Fruit fly (Drosophila melanogaster) whole organism, wandering third instar larva: ENCODE data around the gene Gad1.

ENCODE experiments used
- Abd-B ChIP-seq: fragments of >200 bp; optimal IDR thresholded peaks from 2 replicates; lab custom pipeline; 2017; ENCODE audit warnings: missing biosample characterization, missing genetic modification characterization
- CG32264 ChIP-seq: fragments of 200-800 bp; sonication (Bioruptor generic); optimal IDR thresholded peaks from 2 replicates; lab custom pipeline; 2016; ENCODE audit warnings: missing biosample characterization, missing genetic modification characterization
- CG9705 ChIP-seq: fragments of 200-800 bp; sonication (Bioruptor generic); optimal IDR thresholded peaks from 2 replicates; lab custom pipeline; 2018; ENCODE audit warnings: missing biosample characterization, mild to moderate bottlenecking, missing genetic modification characterization
- CrebA ChIP-seq: fragments of 200-800 bp; sonication (Bioruptor generic); optimal IDR thresholded peaks from 2 replicates; lab custom pipeline; 2016; ENCODE audit warnings: missing biosample characterization, mild to moderate bottlenecking, missing genetic modification characterization, borderline replicate concordance
- Dfd ChIP-seq: fragments of >200 bp; optimal IDR thresholded peaks from 2 replicates; lab custom pipeline; 2017; ENCODE audit warnings: missing biosample characterization, missing genetic modification characterization
- Dif ChIP-seq: fragments of 200-275, 200-300 bp; sonication (Bioruptor generic); optimal IDR thresholded peaks from 2 replicates; lab custom pipeline; 2018; ENCODE audit warnings: missing biosample characterization, missing genetic modification characterization; ENCODE audit not compliant: partially characterized antibody
- GATAd ChIP-seq: sonication (Bioruptor generic); optimal IDR thresholded peaks from 2 replicates; lab custom pipeline; 2016; ENCODE audit warnings: missing biosample characterization, missing genetic modification characterization
- HLH106 ChIP-seq: fragments of 200-800 bp; optimal IDR thresholded peaks from 3 replicates; lab custom pipeline; 2019; ENCODE audit warnings: missing biosample characterization, mild to moderate bottlenecking, missing genetic modification characterization, moderate library complexity
- Hnf4 ChIP-seq: fragments of 200-800 bp; sonication (Bioruptor generic); optimal IDR thresholded peaks from 2 replicates; lab custom pipeline; 2016; ENCODE audit warnings: missing biosample characterization, mild to moderate bottlenecking, missing genetic modification characterization
- Hr83 ChIP-seq: fragments of 200-300 bp; sonication (Bioruptor generic); optimal IDR thresholded peaks from 2 replicates; lab custom pipeline; 2016; ENCODE audit warnings: missing biosample characterization, mild to moderate bottlenecking, missing genetic modification characterization, moderate library complexity; ENCODE audit not compliant: poor library complexity, severe bottlenecking
- Jra ChIP-seq: sonication (Bioruptor generic); optimal IDR thresholded peaks from 2 replicates; lab custom pipeline; 2016; ENCODE audit warnings: missing biosample characterization, missing genetic modification characterization
- Myc ChIP-seq: fragments of >200 bp; optimal IDR thresholded peaks from 2 replicates; lab custom pipeline; 2017
- N ChIP-seq: fragments of >200 bp; optimal IDR thresholded peaks from 2 replicates; lab custom pipeline; 2018; ENCODE audit warnings: missing biosample characterization, missing external identifiers, missing genetic modification characterization
- OdsH ChIP-seq: fragments of 200-800 bp; sonication (Bioruptor generic); optimal IDR thresholded peaks from 2 replicates; lab custom pipeline; 2016; ENCODE audit warnings: missing biosample characterization, mild to moderate bottlenecking, missing genetic modification characterization
- Rel ChIP-seq, 2 experiments: fragments of 200-800 bp; sonication (Bioruptor generic) in 1 of 2; optimal IDR thresholded peaks; 2 replicates in 1 of 2; 3 replicates in 1 of 2; lab custom pipeline; 2016 to 2019; ENCODE audit warnings: mild to moderate bottlenecking in 2 of 2, missing biosample characterization in 2 of 2, missing genetic modification characterization in 2 of 2, moderate library complexity in 1 of 2
- Sp1 ChIP-seq: fragments of 200-800 bp; sonication (Bioruptor generic); optimal IDR thresholded peaks from 3 replicates; lab custom pipeline; 2019; ENCODE audit warnings: missing biosample characterization, mild to moderate bottlenecking, missing genetic modification characterization, moderate library complexity
- Vsx2 ChIP-seq: fragments of 200-300, 225-300 bp; sonication (Bioruptor generic); optimal IDR thresholded peaks from 2 replicates; lab custom pipeline; 2018; ENCODE audit warnings: missing biosample characterization, missing genetic modification characterization; ENCODE audit not compliant: partially characterized antibody
- br ChIP-seq: fragments of 200-800 bp; sonication (Bioruptor generic); optimal IDR thresholded peaks from 2 replicates; lab custom pipeline; 2016; ENCODE audit warnings: missing biosample characterization, missing genetic modification characterization
- brk ChIP-seq: fragments of 200-800 bp; sonication (Bioruptor generic); optimal IDR thresholded peaks from 2 replicates; lab custom pipeline; 2016; ENCODE audit warnings: missing biosample characterization, mild to moderate bottlenecking, missing genetic modification characterization
- dl ChIP-seq, 2 experiments: fragments of 175-275, 200-275 bp in 1 of 2; fragments of 200-275 bp in 1 of 2; sonication (Bioruptor generic); optimal IDR thresholded peaks; lab custom pipeline; 2018; ENCODE audit warnings: mild to moderate bottlenecking in 2 of 2, missing biosample characterization in 2 of 2, missing genetic modification characterization in 2 of 2, moderate library complexity in 2 of 2; ENCODE audit not compliant: partially characterized antibody in 2 of 2, insufficient read depth in 1 of 2
- dmrt93B ChIP-seq: fragments of 200-800 bp; sonication (Bioruptor generic); optimal IDR thresholded peaks from 2 replicates; lab custom pipeline; 2018; ENCODE audit warnings: missing biosample characterization, mild to moderate bottlenecking, missing genetic modification characterization
- dsf ChIP-seq: sonication (Bioruptor generic); optimal IDR thresholded peaks from 2 replicates; lab custom pipeline; 2016; ENCODE audit warnings: missing biosample characterization, missing genetic modification characterization, borderline replicate concordance
- ey ChIP-seq: fragments of 200-800 bp; sonication (Bioruptor generic); optimal IDR thresholded peaks from 2 replicates; lab custom pipeline; 2016; ENCODE audit warnings: missing biosample characterization, missing genetic modification characterization
- foxo ChIP-seq, 2 experiments: fragments of 200-800 bp; sonication (Bioruptor generic); optimal IDR thresholded peaks; 2 replicates in 1 of 2; 3 replicates in 1 of 2; lab custom pipeline; 2016 to 2017; ENCODE audit warnings: missing biosample characterization in 2 of 2, missing genetic modification characterization in 2 of 2
- fru ChIP-seq: fragments of 200-800 bp; sonication (Bioruptor generic); optimal IDR thresholded peaks from 3 replicates; lab custom pipeline; 2016; ENCODE audit warnings: missing biosample characterization, mild to moderate bottlenecking, missing genetic modification characterization
- h ChIP-seq: fragments of 200-800 bp; sonication (Bioruptor generic); optimal IDR thresholded peaks from 3 replicates; lab custom pipeline; 2016; ENCODE audit warnings: missing biosample characterization, mild to moderate bottlenecking, missing genetic modification characterization
- jim ChIP-seq: fragments of 175-275, 200-325 bp; sonication (Bioruptor generic); optimal IDR thresholded peaks from 2 replicates; lab custom pipeline; 2016; ENCODE audit warnings: missing biosample characterization, mild to moderate bottlenecking, missing genetic modification characterization
- lola ChIP-seq: fragments of >200 bp; optimal IDR thresholded peaks from 2 replicates; lab custom pipeline; 2017; ENCODE audit warnings: missing biosample characterization, missing genetic modification characterization
- psq ChIP-seq: fragments of 200-800 bp; sonication (Bioruptor generic); optimal IDR thresholded peaks from 3 replicates; lab custom pipeline; 2017; ENCODE audit warnings: missing biosample characterization, mild to moderate bottlenecking, missing genetic modification characterization, moderate library complexity
- rgr ChIP-seq: fragments of 200-800 bp; sonication (Bioruptor generic); optimal IDR thresholded peaks from 3 replicates; lab custom pipeline; 2016; ENCODE audit warnings: missing biosample characterization, mild to moderate bottlenecking, missing genetic modification characterization
- sage ChIP-seq: fragments of 200-800 bp; sonication (Bioruptor generic); optimal IDR thresholded peaks from 2 replicates; lab custom pipeline; 2016; ENCODE audit warnings: missing biosample characterization, mild to moderate bottlenecking, missing genetic modification characterization
- sv ChIP-seq: fragments of 200-800 bp; sonication (Bioruptor generic); optimal IDR thresholded peaks from 3 replicates; lab custom pipeline; 2016; ENCODE audit warnings: missing biosample characterization, missing genetic modification characterization
- tai ChIP-seq: sonication (Bioruptor generic); optimal IDR thresholded peaks from 2 replicates; lab custom pipeline; 2016; ENCODE audit warnings: missing biosample characterization, missing genetic modification characterization
- usp ChIP-seq: fragments of >200 bp; optimal IDR thresholded peaks from 2 replicates; lab custom pipeline; 2017; ENCODE audit warnings: missing biosample characterization, missing genetic modification characterization
- woc ChIP-seq: sonication (Bioruptor generic); optimal IDR thresholded peaks from 2 replicates; lab custom pipeline; 2016; ENCODE audit warnings: missing biosample characterization, mild to moderate bottlenecking, missing genetic modification characterization

Gene Gad1

dm6 chr3L:4076907-4077306 is 11.6 kb downstream of the Gad1 start:
- no peak for TF ChIP-seq tai (GFP tag; lab: Kevin White, UChicago)
- no peak for TF ChIP-seq GATAd (GFP tag; lab: Kevin White, UChicago)
- TF ChIP-seq psq (GFP tag; lab: Kevin White, UChicago), result no peak
- no peak for TF ChIP-seq Hnf4
- no peak for TF ChIP-seq Dfd
- no peak for TF ChIP-seq Dif (GFP tag; lab: Kevin White, UChicago)
- no peak for TF ChIP-seq foxo (GFP tag; optimal IDR thresholded peaks at IDR 0.05; lab: Kevin White, UChicago)
- TF ChIP-seq dmrt93B (GFP tag; lab: Kevin White, UChicago), result no peak
- TF ChIP-seq rgr (GFP tag; lab: Kevin White, UChicago), result no peak
- TF ChIP-seq ey, result no peak
- TF ChIP-seq Myc (lab: Kevin White, UChicago), result no peak
- TF ChIP-seq, all 38 proteins: peak for 0

dm6 chr3L:4073755-4074154 is 14.8 kb downstream of the Gad1 start, which contains the start of gene Faa:
Gene Faa (minus strand): TSS chr3L:4073954.
- no peak for TF ChIP-seq rgr (GFP tag; lab: Kevin White, UChicago)
- no peak for TF ChIP-seq psq (GFP tag; lab: Kevin White, UChicago)
- TF ChIP-seq OdsH (GFP tag; lab: Kevin White, UChicago), result no peak
- TF ChIP-seq Hnf4, result no peak
- TF ChIP-seq dmrt93B (GFP tag; lab: Kevin White, UChicago), result no peak
- no peak for TF ChIP-seq Sp1 (GFP tag; lab: Kevin White, UChicago)
- TF ChIP-seq foxo (GFP tag; optimal IDR thresholded peaks at IDR 0.05; lab: Kevin White, UChicago), result no peak
- TF ChIP-seq sv (GFP tag; lab: Kevin White, UChicago), result no peak
- no peak for TF ChIP-seq woc (GFP tag; lab: Kevin White, UChicago)
- TF ChIP-seq N, result no peak
- TF ChIP-seq dl (GFP tag; optimal IDR thresholded peaks at IDR 0.05; lab: Kevin White, UChicago; ENCODE audit: insufficient read depth in 1 of 2, partially characterized antibody in 2 of 2), result no peak

dm6 chr3L:4072717-4073116 is 15.8 kb downstream of the Gad1 start:
- TF ChIP-seq foxo (GFP tag; optimal IDR thresholded peaks at IDR 0.05; lab: Kevin White, UChicago) (no peak), rgr (GFP tag; lab: Kevin White, UChicago) (no peak), CG9705 (GFP tag; lab: Kevin White, UChicago) (no peak), tai (GFP tag; lab: Kevin White, UChicago) (no peak), Hnf4 (no peak), HLH106 (tag; lab: Kevin White, UChicago) (no peak), psq (GFP tag; lab: Kevin White, UChicago) (no peak), Abd-B (GFP tag; lab: Kevin White, UChicago) (no peak), jim (GFP tag; lab: Kevin White, UChicago) (no peak), CrebA (no peak), CG32264 (GFP tag; lab: Kevin White, UChicago) (no peak), Dfd (no peak), Hr83 (no peak), h (GFP tag; lab: Kevin White, UChicago) (no peak), ey (no peak), Rel (GFP tag; optimal IDR thresholded peaks at IDR 0.05; lab: Kevin White, UChicago) (no peak), Rel (tag; optimal IDR thresholded peaks at IDR 0.05; lab: Kevin White, UChicago) (no peak), brk (GFP tag; lab: Kevin White, UChicago) (no peak)

- TF ChIP-seq psq (GFP tag; lab: Kevin White, UChicago) (peak; percentile 92), dsf (GFP tag; lab: Kevin White, UChicago) (no peak), dl (GFP tag; optimal IDR thresholded peaks at IDR 0.05; lab: Kevin White, UChicago; ENCODE audit: insufficient read depth in 1 of 2, partially characterized antibody in 2 of 2) (peak; percentile 91 to 96), Sp1 (GFP tag; lab: Kevin White, UChicago) (peak; percentile 18), dmrt93B (GFP tag; lab: Kevin White, UChicago) (no peak), woc (GFP tag; lab: Kevin White, UChicago) (no peak), h (GFP tag; lab: Kevin White, UChicago) (peak; percentile 16), Jra (GFP tag; lab: Kevin White, UChicago) (peak; percentile 53), Vsx2 (GFP tag; lab: Kevin White, UChicago) (peak; percentile 95), sage (GFP tag; lab: Kevin White, UChicago) (peak; percentile 85), Hr83 (peak; percentile 38), jim (GFP tag; lab: Kevin White, UChicago) (no peak), Dif (GFP tag; lab: Kevin White, UChicago) (peak; percentile 98), OdsH (GFP tag; lab: Kevin White, UChicago) (no peak), CG32264 (GFP tag; lab: Kevin White, UChicago) (peak; percentile 47), br (GFP tag; lab: Kevin White, UChicago) (peak; percentile 63), brk (GFP tag; lab: Kevin White, UChicago) (peak; percentile 42), Hnf4 (peak; percentile 42), CrebA (peak; percentile 77), Rel (GFP tag; optimal IDR thresholded peaks at IDR 0.05; lab: Kevin White, UChicago) (peak; percentile 10), Rel (tag; optimal IDR thresholded peaks at IDR 0.05; lab: Kevin White, UChicago) (no peak), lola (no peak), fru (GFP tag; lab: Kevin White, UChicago) (peak; percentile 99), foxo (GFP tag; optimal IDR thresholded peaks at IDR 0.05; lab: Kevin White, UChicago) (no peak), rgr (GFP tag; lab: Kevin White, UChicago) (peak; percentile 52), GATAd (GFP tag; lab: Kevin White, UChicago) (no peak), usp (GFP tag; lab: Kevin White, UChicago) (no peak)
Observed at dm6 chr3L:4071561-4072049, 16.9 kb downstream of the Gad1 start, which contains the start of gene wit. Gene wit (minus strand): TSS chr3L:4071717.
